Fruit fly (Drosophila melanogaster) whole organism, embryonic: ENCODE data around the gene CG7739.
A peak's percentile ranks its signal among the peaks of the same experiment; 100 is the strongest.

Source experiments
- Abd-B ChIP-seq: fragments of 200-800 bp; sonication (Bioruptor generic); optimal IDR thresholded peaks from 2 replicates; lab custom pipeline; 2018; ENCODE audit warnings: missing biosample characterization, mild to moderate bottlenecking, missing genetic modification characterization, moderate library complexity
- CG10209 ChIP-seq: fragments of 200-800 bp; sonication (Bioruptor generic); optimal IDR thresholded peaks from 3 replicates; lab custom pipeline; 2017; ENCODE audit warnings: missing biosample characterization, mild to moderate bottlenecking, missing genetic modification characterization, missing genetic modification reagents
- CG11085 ChIP-seq: fragments of 200-800 bp; sonication (Bioruptor generic); IDR thresholded peaks from 2 replicates; pipeline ENCODE4 v1.3.6; 2022; ENCODE audit warnings: missing biosample characterization, missing genetic modification characterization
- CG11398 ChIP-seq: fragments of 200-800 bp; sonication (Bioruptor generic); optimal IDR thresholded peaks from 2 replicates; lab custom pipeline; 2016; ENCODE audit warnings: missing biosample characterization, missing genetic modification characterization
- CG12219 ChIP-seq: fragments of 200-800 bp; sonication (Bioruptor generic); optimal IDR thresholded peaks from 3 replicates; lab custom pipeline; 2018; ENCODE audit warnings: missing biosample characterization, mild to moderate bottlenecking, missing genetic modification characterization
- CG12299 ChIP-seq: fragments of 200-800 bp; sonication (Bioruptor generic); optimal IDR thresholded peaks from 2 replicates; lab custom pipeline; 2018; ENCODE audit warnings: missing biosample characterization, mild to moderate bottlenecking, missing genetic modification characterization
- CG14667 ChIP-seq: fragments of 200-800 bp; sonication (Bioruptor generic); IDR thresholded peaks from 2 replicates; pipeline ENCODE4 v1.3.6; 2022; ENCODE audit warnings: missing biosample characterization, missing genetic modification characterization
- CG15073 ChIP-seq: fragments of 200-800 bp; sonication (Bioruptor generic); optimal IDR thresholded peaks from 2 replicates; lab custom pipeline; 2016; ENCODE audit warnings: missing biosample characterization, missing genetic modification characterization
- CG15514 ChIP-seq: fragments of 200-800 bp; sonication (Bioruptor generic); optimal IDR thresholded peaks from 3 replicates; lab custom pipeline; 2017; ENCODE audit warnings: missing biosample characterization, missing genetic modification characterization, mild to moderate bottlenecking, moderate library complexity, missing genetic modification reagents
- CG17802 ChIP-seq: fragments of 200-800 bp; sonication (Bioruptor generic); optimal IDR thresholded peaks from 2 replicates; lab custom pipeline; 2018; ENCODE audit warnings: missing biosample characterization, mild to moderate bottlenecking, missing genetic modification characterization, moderate library complexity
- CG3838 ChIP-seq: fragments of 200-800 bp; sonication (Bioruptor generic); optimal IDR thresholded peaks from 3 replicates; lab custom pipeline; 2016; ENCODE audit warnings: missing biosample characterization, missing genetic modification characterization
- CG4730 ChIP-seq: fragments of 200-800 bp; sonication (Bioruptor generic); IDR thresholded peaks from 2 replicates; pipeline ENCODE4 v1.3.6; 2022; ENCODE audit warnings: missing biosample characterization, missing genetic modification characterization
- CG7357 ChIP-seq: fragments of 200-800 bp; sonication (Bioruptor generic); IDR thresholded peaks from 3 replicates; pipeline ENCODE4 v1.3.6; 2022; ENCODE audit warnings: missing biosample characterization, missing genetic modification characterization
- CG7372 ChIP-seq: fragments of 200-800 bp; sonication (Bioruptor generic); IDR thresholded peaks from 2 replicates; pipeline ENCODE4 v1.3.6; 2022; ENCODE audit warnings: missing biosample characterization, missing genetic modification characterization
- CG7963 ChIP-seq: fragments of 200-800 bp; sonication (Bioruptor generic); IDR thresholded peaks from 3 replicates; pipeline ENCODE4 v1.3.6; 2022; ENCODE audit warnings: missing biosample characterization, missing genetic modification characterization; ENCODE audit not compliant: partially characterized antibody
- Dad ChIP-seq: fragments of 200-800 bp; sonication (Bioruptor generic); optimal IDR thresholded peaks from 3 replicates; lab custom pipeline; 2016; ENCODE audit warnings: missing biosample characterization, missing genetic modification characterization
- Dip2 ChIP-seq: fragments of 200-800 bp; sonication (Bioruptor generic); IDR thresholded peaks from 2 replicates; pipeline ENCODE4 v1.3.6; 2022; ENCODE audit warnings: missing biosample characterization, missing genetic modification characterization
- Dll ChIP-seq: fragments of 200-800 bp; sonication (Bioruptor generic); IDR thresholded peaks from 4 replicates; pipeline ENCODE4 v1.3.6; 2022; ENCODE audit warnings: missing biosample characterization, missing genetic modification characterization; ENCODE audit not compliant: partially characterized antibody
- Ets65A ChIP-seq: fragments of 200-800 bp; sonication (Bioruptor generic); peaks from one replicate; lab custom pipeline; 2016; ENCODE audit warnings: missing biosample characterization, missing genetic modification characterization
- Fer3 ChIP-seq: fragments of 200-800 bp; sonication (Bioruptor generic); optimal IDR thresholded peaks from 2 replicates; lab custom pipeline; 2018; ENCODE audit warnings: missing biosample characterization, mild to moderate bottlenecking, missing genetic modification characterization, moderate library complexity
- GATAe ChIP-seq: fragments of 200-800 bp; sonication (Bioruptor generic); conservative IDR thresholded peaks from 2 replicates; pipeline ENCODE4 v1.3.6; 2022; ENCODE audit warnings: missing biosample characterization, missing genetic modification characterization
- H15 ChIP-seq: fragments of 200-800 bp; sonication (Bioruptor generic); IDR thresholded peaks from 3 replicates; pipeline ENCODE4 v1.3.6; 2022; ENCODE audit warnings: missing biosample characterization, missing genetic modification characterization
- Mad ChIP-seq: fragments of 200-800 bp; sonication (Bioruptor generic); optimal IDR thresholded peaks from 2 replicates; lab custom pipeline; 2016; ENCODE audit warnings: missing biosample characterization, missing genetic modification characterization
- Med ChIP-seq: fragments of 200-800 bp; sonication (Bioruptor generic); peaks from one replicate; lab custom pipeline; 2016; ENCODE audit warnings: missing biosample characterization, missing genetic modification characterization, mild to moderate bottlenecking, inconsistent platforms, moderate library complexity
- NC2α ChIP-seq: fragments of 200-800 bp; sonication (Bioruptor generic); optimal IDR thresholded peaks from 2 replicates; lab custom pipeline; 2016; ENCODE audit warnings: missing biosample characterization, missing genetic modification characterization
- Nf-YA ChIP-seq: fragments of 200-800 bp; sonication (Bioruptor generic); IDR thresholded peaks from 2 replicates; pipeline ENCODE4 v1.3.6; 2022; ENCODE audit warnings: missing biosample characterization, missing genetic modification characterization
- Side ChIP-seq: fragments of 200-800 bp; sonication (Bioruptor generic); optimal IDR thresholded peaks from 2 replicates; lab custom pipeline; 2016; ENCODE audit warnings: missing biosample characterization, missing genetic modification characterization
- Sin3A ChIP-seq: fragments of >200 bp; optimal IDR thresholded peaks from 2 replicates; lab custom pipeline; 2018
- Sox102F ChIP-seq: fragments of 200-800 bp; sonication (Bioruptor generic); optimal IDR thresholded peaks from 2 replicates; lab custom pipeline; 2018; ENCODE audit warnings: missing biosample characterization, mild to moderate bottlenecking, missing genetic modification characterization, moderate library complexity
- Trl ChIP-seq, 3 experiments: fragments of >200 bp in 2 of 3; fragments of 200-800 bp in 1 of 3; sonication (Bioruptor generic) in 1 of 3; optimal IDR thresholded peaks; 2 replicates in 1 of 3; 3 replicates in 2 of 3; lab custom pipeline; 2016 to 2017; ENCODE audit warnings: missing biosample characterization in 1 of 3, missing genetic modification characterization in 1 of 3
- ara ChIP-seq: fragments of 200-800 bp; sonication (Bioruptor generic); IDR thresholded peaks from 2 replicates; pipeline ENCODE4 v1.3.6; 2022; ENCODE audit warnings: missing biosample characterization, missing genetic modification characterization
- bab2 ChIP-seq: fragments of 200-800 bp; sonication (Bioruptor generic); optimal IDR thresholded peaks from 2 replicates; lab custom pipeline; 2016; ENCODE audit warnings: missing biosample characterization, missing genetic modification characterization
- caup ChIP-seq: fragments of 200-800 bp; sonication (Bioruptor generic); optimal IDR thresholded peaks from 3 replicates; lab custom pipeline; 2017; ENCODE audit warnings: missing biosample characterization, mild to moderate bottlenecking, missing genetic modification characterization, moderate library complexity; ENCODE audit not compliant: severe bottlenecking
- da ChIP-seq: fragments of 200-800 bp; sonication (Bioruptor generic); optimal IDR thresholded peaks from 2 replicates; lab custom pipeline; 2016; ENCODE audit warnings: missing biosample characterization, missing genetic modification characterization
- disco-r ChIP-seq: fragments of 200-800 bp; sonication (Bioruptor generic); optimal IDR thresholded peaks from 2 replicates; lab custom pipeline; 2016; ENCODE audit warnings: missing biosample characterization, missing genetic modification characterization
- dpn ChIP-seq, 2 experiments: fragments of 200-800 bp; sonication (Bioruptor generic); optimal IDR thresholded peaks; 3 replicates each; lab custom pipeline; 2016; ENCODE audit warnings: missing biosample characterization in 2 of 2, missing genetic modification characterization in 2 of 2
- gce ChIP-seq: fragments of 200-800 bp; sonication (Bioruptor generic); IDR thresholded peaks from 3 replicates; pipeline ENCODE4 v1.3.6; 2022; ENCODE audit warnings: missing biosample characterization, missing genetic modification characterization
- lmd ChIP-seq: fragments of 200-800 bp; sonication (Bioruptor generic); IDR thresholded peaks from 2 replicates; pipeline ENCODE4 v1.3.6; 2022; ENCODE audit warnings: missing biosample characterization, missing genetic modification characterization
- lola ChIP-seq, 3 experiments: fragments of >200 bp in 2 of 3; fragments of 200-800 bp in 1 of 3; sonication (Bioruptor generic) in 1 of 3; optimal IDR thresholded peaks; 2 replicates each; lab custom pipeline; 2017 to 2019; ENCODE audit warnings: missing biosample characterization in 3 of 3, missing genetic modification characterization in 3 of 3, mild to moderate bottlenecking in 1 of 3, moderate library complexity in 1 of 3
- nerfin-1 ChIP-seq: fragments of 200-800 bp; sonication (Bioruptor generic); optimal IDR thresholded peaks from 3 replicates; lab custom pipeline; 2019; ENCODE audit warnings: missing biosample characterization, mild to moderate bottlenecking, missing genetic modification characterization, moderate library complexity
- nerfin-2 ChIP-seq: fragments of 200-800 bp; sonication (Bioruptor generic); IDR thresholded peaks from 2 replicates; pipeline ENCODE4 v1.3.6; 2022; ENCODE audit warnings: missing biosample characterization, missing genetic modification characterization; ENCODE audit not compliant: partially characterized antibody
- nmo ChIP-seq: fragments of 200-800 bp; sonication (Bioruptor generic); optimal IDR thresholded peaks from 2 replicates; lab custom pipeline; 2018; ENCODE audit warnings: missing biosample characterization, mild to moderate bottlenecking, missing genetic modification characterization, moderate library complexity
- oc ChIP-seq: fragments of 200-800 bp; sonication (Bioruptor generic); optimal IDR thresholded peaks from 2 replicates; lab custom pipeline; 2018; ENCODE audit warnings: missing biosample characterization, mild to moderate bottlenecking, missing genetic modification characterization, moderate library complexity
- schlank ChIP-seq: fragments of 200-800 bp; sonication (Bioruptor generic); optimal IDR thresholded peaks from 2 replicates; lab custom pipeline; 2018; ENCODE audit warnings: missing biosample characterization, mild to moderate bottlenecking, missing genetic modification characterization
- tna ChIP-seq: fragments of 200-800 bp; sonication (Bioruptor generic); IDR thresholded peaks from 2 replicates; pipeline ENCODE4 v1.3.6; 2022; ENCODE audit warnings: missing biosample characterization, missing genetic modification characterization; ENCODE audit not compliant: partially characterized antibody
- unc-4 ChIP-seq: fragments of 200-800 bp; sonication (Bioruptor generic); IDR thresholded peaks from 2 replicates; pipeline ENCODE4 v1.3.6; 2022; ENCODE audit warnings: missing biosample characterization, missing genetic modification characterization; ENCODE audit not compliant: partially characterized antibody
- wek ChIP-seq: fragments of 200-800 bp; sonication (Bioruptor generic); optimal IDR thresholded peaks from 3 replicates; lab custom pipeline; 2018; ENCODE audit warnings: missing biosample characterization, mild to moderate bottlenecking, missing genetic modification characterization, moderate library complexity

The CG7739 gene

DNA sequence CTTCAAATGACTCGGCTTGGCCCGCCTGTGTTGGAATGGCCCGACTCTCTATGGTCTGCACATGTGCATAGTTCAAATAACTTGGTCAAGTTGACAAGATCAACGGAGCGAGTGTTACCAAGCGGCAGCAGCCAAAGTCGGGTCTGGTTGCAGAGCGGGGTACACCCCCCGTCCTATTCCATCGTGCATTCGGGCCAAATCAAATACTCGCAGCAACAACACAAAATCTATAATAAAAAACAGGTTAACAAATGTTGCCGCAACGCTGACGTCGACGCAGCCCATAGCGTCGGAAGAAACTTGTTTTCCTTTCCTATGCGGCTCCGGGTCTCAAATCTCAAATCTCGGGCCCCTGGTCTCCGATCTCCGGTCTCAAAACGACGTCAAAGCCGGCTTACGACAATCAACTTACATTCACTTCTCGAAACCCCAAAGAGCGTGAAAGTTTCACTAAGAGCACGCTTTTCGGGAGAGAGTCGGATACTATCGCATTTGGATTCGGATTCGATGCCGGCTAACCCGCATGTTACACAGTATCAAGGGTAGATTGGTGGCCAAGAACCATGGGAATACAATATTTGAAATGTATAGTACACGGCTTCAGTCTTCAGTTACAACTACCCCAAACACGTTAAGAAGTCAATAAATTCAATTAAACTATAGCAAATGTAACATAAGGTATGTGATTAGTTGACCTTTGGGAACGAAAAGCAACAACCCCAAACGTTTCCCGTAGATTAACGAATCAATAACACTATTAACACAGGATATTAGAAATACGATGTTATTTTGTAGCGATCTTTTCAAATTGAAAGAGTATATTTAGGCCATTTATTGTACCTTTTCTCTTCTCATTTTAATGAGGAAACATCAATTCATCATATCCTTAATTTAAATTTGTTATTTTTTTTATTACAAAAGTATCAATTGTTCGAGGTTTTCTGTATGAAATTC, 28.3 kb downstream of the CG7739 start (continued):
- peak; percentile 61 for TF ChIP-seq bab2 (GFP tag; lab: Kevin White, UChicago)
- TF ChIP-seq CG3838 (GFP tag; lab: Kevin White, UChicago), result no peak
- TF ChIP-seq caup (GFP tag; lab: Kevin White, UChicago), result peak; percentile 44
- no peak for TF ChIP-seq Nf-YA
- peak; percentile 68 for TF ChIP-seq Abd-B (GFP tag; lab: Kevin White, UChicago)
- no peak for TF ChIP-seq CG4730 (GFP tag; lab: Robert Waterston, UW)
- no peak for TF ChIP-seq oc (tag; lab: Kevin White, UChicago)
- no peak for TF ChIP-seq GATAe (GFP tag; lab: Robert Waterston, UW)
- TF ChIP-seq CG15514, result no peak
- TF ChIP-seq Trl (optimal IDR thresholded peaks at IDR 0.05; lab: Kevin White, UChicago), result peak in 1 of 2 experiments; percentile 68
- TF ChIP-seq Trl (GFP tag; optimal IDR thresholded peaks at IDR 0.05; lab: Kevin White, UChicago), result no peak
- TF ChIP-seq Fer3 (tag; lab: Kevin White, UChicago), result peak; percentile 13
- no peak for TF ChIP-seq gce
- TF ChIP-seq CG7963, result no peak
- TF ChIP-seq ara (GFP tag; lab: Robert Waterston, UW), result peak; percentile 36; the same call in 1 of the 2 replicates
- TF ChIP-seq lmd (GFP tag; lab: Robert Waterston, UW), result peak; percentile 58; the same call in 1 of the 2 replicates
- TF ChIP-seq Mad (GFP tag; lab: Kevin White, UChicago), result peak; percentile 35
- TF ChIP-seq H15 (GFP tag; lab: Robert Waterston, UW), result no peak
- no peak for TF ChIP-seq da (GFP tag; lab: Kevin White, UChicago)
- TF ChIP-seq CG11085, result no peak
- TF ChIP-seq CG12219, result peak; percentile 13
- TF ChIP-seq Dad (GFP tag; lab: Kevin White, UChicago), result peak; percentile 18
- TF ChIP-seq CG11398, result no peak
- 0 out of 4 replicates have a peak, but pooled peaks have one; percentile 5 for TF ChIP-seq Dll (GFP tag; lab: Robert Waterston, UW)
- no peak for TF ChIP-seq Dip2 (GFP tag; lab: Robert Waterston, UW)
- TF ChIP-seq CG7372 (GFP tag; lab: Robert Waterston, UW), result peak; percentile 44; the same call in 1 of the 2 replicates
- TF ChIP-seq Med (GFP tag; lab: Kevin White, UChicago), result peak; percentile 89
- no peak for TF ChIP-seq Sin3A (lab: Kevin White, UChicago)
- no peak for TF ChIP-seq nerfin-2 (GFP tag; lab: Robert Waterston, UW)
- peak; percentile 93 for TF ChIP-seq Ets65A
- TF ChIP-seq CG12299 (tag; lab: Kevin White, UChicago), result no peak
- peak; percentile 52 for TF ChIP-seq Sox102F (GFP tag; lab: Kevin White, UChicago)
- TF ChIP-seq tna, result no peak
- TF ChIP-seq lola (GFP tag; optimal IDR thresholded peaks at IDR 0.05; lab: Kevin White, UChicago), result peak in 1 of 3 experiments; percentile 83
- TF ChIP-seq dpn (GFP tag; optimal IDR thresholded peaks at IDR 0.05; lab: Kevin White, UChicago), result peak; percentile 59 to 66
- TF ChIP-seq CG14667 (GFP tag; lab: Robert Waterston, UW), result peak; percentile 38
- TF ChIP-seq CG17802 (tag; lab: Kevin White, UChicago), result no peak
- TF ChIP-seq CG15073, result no peak
- TF ChIP-seq schlank (tag; lab: Kevin White, UChicago), result no peak
- TF ChIP-seq NC2α, result no peak
- no peak for TF ChIP-seq wek (GFP tag; lab: Kevin White, UChicago)
- TF ChIP-seq Side (GFP tag; lab: Kevin White, UChicago), result peak; percentile 32
- peak; percentile 76 for TF ChIP-seq CG10209
- no peak for TF ChIP-seq disco-r (GFP tag; lab: Kevin White, UChicago)
- TF ChIP-seq unc-4 (GFP tag; lab: Robert Waterston, UW), result no peak
- no peak for TF ChIP-seq CG7357 (GFP tag; lab: Robert Waterston, UW)
- peak; percentile 80 for TF ChIP-seq nmo (GFP tag; lab: Kevin White, UChicago)
- peak; percentile 53 for TF ChIP-seq nerfin-1 (tag; lab: Kevin White, UChicago)
